Worm (Caenorhabditis elegans): ENCODE results near the gene ugt-10.

- TF ChIP-seq unc-62 (GFP tag; optimal IDR thresholded peaks at IDR 0.05) (no peak), lin-13 (tag; optimal IDR thresholded peaks at IDR 0.05) (no peak), elt-3 (tag; optimal IDR thresholded peaks at IDR 0.05) (no peak), lsy-2 (tag; optimal IDR thresholded peaks at IDR 0.05) (no peak), mls-2 (tag; optimal IDR thresholded peaks at IDR 0.05) (no peak), blmp-1 (tag; optimal IDR thresholded peaks at IDR 0.05) (no peak), unc-39 (tag; optimal IDR thresholded peaks at IDR 0.05) (no peak)
Observed at ce11 chrV:4891305-4891704, 8.6 kb downstream of the ugt-10 start.

Data from whole organism, mixed stage, embryonic.